Fruit fly (Drosophila melanogaster) whole organism: ENCODE measurements around the gene CG32036.

Experiments used
- Dll ChIP-seq: fragments of >200 bp; optimal IDR thresholded peaks from 2 replicates; lab custom pipeline; 2017
- EcR ChIP-seq, 2 experiments: fragments of >200 bp; optimal IDR thresholded peaks; 2 replicates each; lab custom pipeline; 2017; ENCODE audit warnings: missing biosample characterization in 2 of 2, missing genetic modification characterization in 2 of 2, missing genetic modification reagents in 2 of 2
- pan ChIP-seq: fragments of >200 bp; optimal IDR thresholded peaks from 2 replicates; lab custom pipeline; 2017
- psq ChIP-seq: fragments of >200 bp; optimal IDR thresholded peaks from 2 replicates; lab custom pipeline; 2017
- usp ChIP-seq: fragments of >200 bp; optimal IDR thresholded peaks from 2 replicates; lab custom pipeline; 2017; ENCODE audit warnings: missing biosample characterization, missing genetic modification characterization, mixed read lengths

DNA sequence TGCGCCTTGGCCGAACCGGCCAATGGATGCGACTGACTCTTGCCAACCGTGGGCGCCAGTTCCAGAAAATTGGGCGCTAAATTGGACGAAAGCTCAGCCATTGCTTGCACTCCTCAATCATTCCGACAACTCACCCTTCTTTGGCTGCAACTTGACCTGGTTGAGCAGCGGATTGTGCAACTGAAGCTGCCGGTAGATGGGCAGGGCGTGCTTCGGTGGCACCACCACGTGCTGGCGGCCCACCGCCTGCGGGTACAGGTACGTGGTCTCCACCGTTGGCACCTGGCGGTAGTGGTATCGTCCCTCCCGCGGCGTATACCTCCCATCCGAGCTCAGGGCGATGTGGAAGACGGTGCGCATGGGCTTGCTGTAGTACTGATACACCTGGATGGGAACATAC lies 1.4 kb upstream of the CG32036 start:
- TF ChIP-seq usp (GFP tag; lab: Kevin White, UChicago): no peak
- TF ChIP-seq psq: no peak
- TF ChIP-seq pan (lab: Kevin White, UChicago): no peak
- no peak for TF ChIP-seq Dll (lab: Kevin White, UChicago)
- no peak for TF ChIP-seq EcR (GFP tag; optimal IDR thresholded peaks at IDR 0.05; lab: Kevin White, UChicago)
